Worm (Caenorhabditis elegans): ENCODE data around the gene argk-1.

ce11 chrV:16073856-16074255 is 29.8 kb upstream of the argk-1 start, which contains the start of gene srj-10:
- TF ChIP-seq skn-1 (tag; optimal IDR thresholded peaks at IDR 0.05): no peak
- no peak for TF ChIP-seq hlh-17 (GFP tag; optimal IDR thresholded peaks at IDR 0.05; ENCODE audit: borderline replicate concordance)
- no peak for TF ChIP-seq ztf-11 (tag; optimal IDR thresholded peaks at IDR 0.05)
- TF ChIP-seq mab-9 (GFP tag; IDR thresholded peaks at IDR 0.05): no peak
- TF ChIP-seq mep-1 (tag; optimal IDR thresholded peaks at IDR 0.05): no peak
- no peak for TF ChIP-seq zag-1 (tag; optimal IDR thresholded peaks at IDR 0.05)
- no peak for TF ChIP-seq elt-3 (tag; optimal IDR thresholded peaks at IDR 0.05)
- TF ChIP-seq lin-14 (GFP tag; optimal IDR thresholded peaks at IDR 0.05): no peak

Measured in whole organism, L1 larva.